Fruit fly (Drosophila melanogaster): ENCODE results near the gene CG31697.

CG31697 gene

DNA sequence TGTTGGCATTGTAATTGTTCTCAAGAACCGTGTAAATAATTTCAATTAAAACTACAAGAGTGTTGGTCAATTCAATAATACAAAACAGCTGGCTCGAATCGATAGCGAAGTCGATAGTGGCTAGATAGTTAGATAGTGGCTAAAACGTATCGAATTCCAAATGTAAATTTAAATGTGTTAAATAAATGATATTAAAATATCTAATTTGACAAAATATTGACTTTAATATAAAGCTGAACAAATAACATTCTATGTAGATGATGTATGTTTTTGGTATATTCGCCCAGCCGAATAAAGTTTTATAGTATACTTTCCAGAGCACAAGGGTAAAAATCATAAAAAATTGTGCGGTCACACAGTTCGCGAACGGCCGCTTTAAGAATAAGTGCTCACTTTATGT, 8.9 kb upstream of the CG31697 start, which contains the start of the genes Dpm1 and CG10137 (continued):
- TF ChIP-seq gsb-n (tag; optimal IDR thresholded peaks at IDR 0.05): peak; percentile 67
- peak; percentile 51 for TF ChIP-seq zen (tag; optimal IDR thresholded peaks at IDR 0.05)
- peak; percentile 54 for TF ChIP-seq Ets97D (GFP tag; optimal IDR thresholded peaks at IDR 0.05)
- TF ChIP-seq Bgb (GFP tag; IDR thresholded peaks at IDR 0.05; ENCODE audit: partially characterized antibody): peak; percentile 73
- TF ChIP-seq gfzf (GFP tag; optimal IDR thresholded peaks at IDR 0.05): peak; percentile 76
- TF ChIP-seq CG30020 (tag; optimal IDR thresholded peaks at IDR 0.05): peak; percentile 29
- peak; percentile 96 for TF ChIP-seq CG10267 (tag; optimal IDR thresholded peaks at IDR 0.05)
- TF ChIP-seq CG4854 (GFP tag; optimal IDR thresholded peaks at IDR 0.05): no peak
- no peak for TF ChIP-seq CG8290 (GFP tag; optimal IDR thresholded peaks at IDR 0.05)
- TF ChIP-seq CG8290 (tag; optimal IDR thresholded peaks at IDR 0.05): peak in 1 of 2 experiments; percentile 4
- TF ChIP-seq nmo (GFP tag; optimal IDR thresholded peaks at IDR 0.05): peak; percentile 61
- no peak for TF ChIP-seq odd (GFP tag; optimal IDR thresholded peaks at IDR 0.05)
- no peak for TF ChIP-seq chn (GFP tag; optimal IDR thresholded peaks at IDR 0.05)
- TF ChIP-seq CG6791 (GFP tag; IDR thresholded peaks at IDR 0.05; ENCODE audit: partially characterized antibody): peak; percentile 64
- peak; percentile 82 for TF ChIP-seq CG12659 (GFP tag; optimal IDR thresholded peaks at IDR 0.05)
- TF ChIP-seq MBD-R2 (GFP tag; IDR thresholded peaks at IDR 0.05): peak; percentile 82
- peak; percentile 77 for TF ChIP-seq Doc3 (GFP tag; IDR thresholded peaks at IDR 0.05; ENCODE audit: partially characterized antibody)
- TF ChIP-seq Dll (GFP tag; IDR thresholded peaks at IDR 0.05; ENCODE audit: partially characterized antibody): peak; percentile 85
- peak; percentile 61 for TF ChIP-seq hbn (GFP tag; IDR thresholded peaks at IDR 0.05; ENCODE audit: partially characterized antibody)
- peak; percentile 78 for TF ChIP-seq CG2129 (GFP tag; IDR thresholded peaks at IDR 0.05; ENCODE audit: partially characterized antibody)
- peak; percentile 46 for TF ChIP-seq CG15514 (GFP tag; optimal IDR thresholded peaks at IDR 0.05)
- peak; percentile 36 for TF ChIP-seq phol (tag; optimal IDR thresholded peaks at IDR 0.05)
- peak; percentile 3 for TF ChIP-seq Xbp1 (GFP tag; optimal IDR thresholded peaks at IDR 0.05)
- TF ChIP-seq trh (GFP tag; optimal IDR thresholded peaks at IDR 0.05): no peak
- no peak for TF ChIP-seq HLH54F (GFP tag; optimal IDR thresholded peaks at IDR 0.05)
- peak; percentile 0 for TF ChIP-seq cg (GFP tag; optimal IDR thresholded peaks at IDR 0.05)
- peak; percentile 23 for TF ChIP-seq Max (GFP tag; optimal IDR thresholded peaks at IDR 0.05)
- TF ChIP-seq sna (GFP tag; IDR thresholded peaks at IDR 0.05; ENCODE audit: partially characterized antibody): peak; percentile 49; the same call in 1 of the 2 replicates
- TF ChIP-seq Hr51 (GFP tag; optimal IDR thresholded peaks at IDR 0.05): no peak
- TF ChIP-seq CG9932 (GFP tag; IDR thresholded peaks at IDR 0.05): no peak
- peak; percentile 82 for TF ChIP-seq CG13287 (GFP tag; IDR thresholded peaks at IDR 0.05; ENCODE audit: partially characterized antibody)
- peak; percentile 8 for TF ChIP-seq CG2120 (GFP tag; optimal IDR thresholded peaks at IDR 0.05)
- TF ChIP-seq NFAT (GFP tag; IDR thresholded peaks at IDR 0.05): no peak
- no peak for TF ChIP-seq D19B (GFP tag; optimal IDR thresholded peaks at IDR 0.05)
- peak; percentile 44 for TF ChIP-seq CG12391 (tag; optimal IDR thresholded peaks at IDR 0.05)
- TF ChIP-seq Deaf1 (tag; optimal IDR thresholded peaks at IDR 0.05): peak; percentile 10
- peak; percentile 55 for TF ChIP-seq Dp (GFP tag; optimal IDR thresholded peaks at IDR 0.05)
- peak; percentile 56 for TF ChIP-seq CG4617 (GFP tag; optimal IDR thresholded peaks at IDR 0.05; ENCODE audit: borderline replicate concordance)
- peak; percentile 15 for TF ChIP-seq CG15601 (tag; optimal IDR thresholded peaks at IDR 0.05)
- TF ChIP-seq CG10959 (GFP tag; IDR thresholded peaks at IDR 0.05): no peak
- peak; percentile 70 for TF ChIP-seq CG9797 (GFP tag; optimal IDR thresholded peaks at IDR 0.05)
- TF ChIP-seq CG16813 (GFP tag; IDR thresholded peaks at IDR 0.05; ENCODE audit: partially characterized antibody): peak; percentile 52; the same call in 2 of the 3 replicates
- TF ChIP-seq unc-4 (GFP tag; IDR thresholded peaks at IDR 0.05; ENCODE audit: partially characterized antibody): peak; percentile 73
- no peak for TF ChIP-seq CG3726 (GFP tag; IDR thresholded peaks at IDR 0.05)
- TF ChIP-seq CG1603 (tag; optimal IDR thresholded peaks at IDR 0.05): peak; percentile 34
- TF ChIP-seq HLH4C (GFP tag; IDR thresholded peaks at IDR 0.05; ENCODE audit: partially characterized antibody): peak; percentile 69
- TF ChIP-seq knrl (GFP tag; IDR thresholded peaks at IDR 0.05; ENCODE audit: partially characterized antibody): peak; percentile 60
- TF ChIP-seq lbe (GFP tag; optimal IDR thresholded peaks at IDR 0.05): peak; percentile 63

Measured in whole organism, embryonic.